Worm (Caenorhabditis elegans) whole organism, early embryonic: ENCODE data around the gene F56D6.13.

Experiments used
- B0310.2 ChIP-seq: sonication (generic microtip); optimal IDR thresholded peaks from 2 replicates; lab custom pipeline; 2016; ENCODE audit warnings: mild to moderate bottlenecking, missing genetic modification characterization, missing compliant biosample characterization
- F13C5.2 ChIP-seq: sonication (generic microtip); optimal IDR thresholded peaks from 2 replicates; lab custom pipeline; 2017; ENCODE audit warnings: mild to moderate bottlenecking, missing genetic modification characterization, inconsistent platforms, missing compliant biosample characterization
- aly-1 ChIP-seq: sonication (generic microtip); optimal IDR thresholded peaks from 2 replicates; lab custom pipeline; 2016; ENCODE audit warnings: missing genetic modification characterization, missing compliant biosample characterization
- ama-1 ChIP-seq: fragments of 150-350 bp; optimal IDR thresholded peaks from 2 replicates; lab custom pipeline; 2014
- ceh-13 ChIP-seq: fragments of 200-800 bp; sonication (Bioruptor generic); optimal IDR thresholded peaks from 2 replicates; lab custom pipeline; 2018; ENCODE audit warnings: mild to moderate bottlenecking, missing genetic modification characterization, missing compliant biosample characterization
- ceh-36 ChIP-seq: sonication (generic microtip); optimal IDR thresholded peaks from 2 replicates; lab custom pipeline; 2016; ENCODE audit warnings: missing genetic modification characterization, inconsistent platforms, missing compliant biosample characterization
- ets-7 ChIP-seq: sonication (generic microtip); optimal IDR thresholded peaks from 2 replicates; lab custom pipeline; 2016; ENCODE audit warnings: missing genotype, missing genetic modification characterization, missing compliant biosample characterization
- flt-1 ChIP-seq: fragments of 200-800 bp; sonication (Bioruptor generic); IDR thresholded peaks from 2 replicates; pipeline ENCODE4 v1.3.6; 2022; ENCODE audit warnings: missing genetic modification characterization, missing compliant biosample characterization
- hmbx-1 ChIP-seq: sonication (generic microtip); optimal IDR thresholded peaks from 2 replicates; lab custom pipeline; 2016; ENCODE audit warnings: mild to moderate bottlenecking, missing genetic modification characterization, missing compliant biosample characterization
- hmg-4 ChIP-seq: fragments of 200-800 bp; sonication (Bioruptor generic); optimal IDR thresholded peaks from 2 replicates; lab custom pipeline; 2018; ENCODE audit warnings: mild to moderate bottlenecking, missing genetic modification characterization, missing compliant biosample characterization
- hnd-1 ChIP-seq: sonication (generic microtip); optimal IDR thresholded peaks from 2 replicates; lab custom pipeline; 2016; ENCODE audit warnings: missing genetic modification characterization, missing compliant biosample characterization
- pes-1 ChIP-seq: fragments of 200-800 bp; sonication (Bioruptor generic); IDR thresholded peaks from 2 replicates; pipeline ENCODE4 v1.3.6; 2022; ENCODE audit warnings: missing genetic modification reagents, missing genetic modification characterization, missing compliant biosample characterization
- scrt-1 ChIP-seq: fragments of 200-800 bp; sonication (Bioruptor generic); IDR thresholded peaks from 2 replicates; pipeline ENCODE4 v1.3.6; 2022; ENCODE audit warnings: missing genetic modification characterization, missing compliant biosample characterization
- sea-1 ChIP-seq: fragments of 200-800 bp; sonication (Bioruptor generic); conservative IDR thresholded peaks from 2 replicates; pipeline ENCODE4 v1.3.6; 2022; ENCODE audit warnings: missing genetic modification characterization, missing compliant biosample characterization
- tbx-11 ChIP-seq: fragments of 200-800 bp; sonication (Bioruptor generic); IDR thresholded peaks from 2 replicates; pipeline ENCODE4 v1.3.6; 2022; ENCODE audit warnings: missing genetic modification characterization, missing compliant biosample characterization
- tbx-37 ChIP-seq: fragments of 200-800 bp; sonication (Bioruptor generic); conservative IDR thresholded peaks from 2 replicates; pipeline ENCODE4 v1.3.6; 2022; ENCODE audit warnings: missing genetic modification reagents, missing genetic modification characterization, missing compliant biosample characterization
- tra-4 ChIP-seq: sonication (generic microtip); optimal IDR thresholded peaks from 2 replicates; lab custom pipeline; 2017; ENCODE audit warnings: missing genetic modification characterization, missing compliant biosample characterization

F56D6.13 gene

ce11 chrIV:3881119-3881518 is 28.1 kb upstream of the F56D6.13 start, which contains the start of the genes F37C4.8 and oac-23:
TSS of gene F37C4.8 (minus strand) at chrIV:3881219.
TSS of gene oac-23 (plus strand) at chrIV:3881441.
- TF ChIP-seq pes-1, result no peak

- TF ChIP-seq aly-1 (tag; lab: Kevin White, UChicago), result no peak
- TF ChIP-seq scrt-1, result no peak
- no peak for TF ChIP-seq hmg-4 (GFP tag; lab: Kevin White, UChicago)
- no peak for TF ChIP-seq tra-4 (tag; lab: Kevin White, UChicago)
- no peak for TF ChIP-seq ama-1 (lab: Kevin White, UChicago)
- no peak for TF ChIP-seq ets-7 (tag; lab: Kevin White, UChicago)
- TF ChIP-seq hmbx-1 (tag; lab: Kevin White, UChicago), result no peak
- TF ChIP-seq flt-1 (GFP tag; lab: Robert Waterston, UW), result no peak
- TF ChIP-seq sea-1 (GFP tag; lab: Robert Waterston, UW), result no peak
- no peak for TF ChIP-seq tbx-11 (GFP tag; lab: Robert Waterston, UW)
- TF ChIP-seq F13C5.2, result no peak
- no peak for TF ChIP-seq pes-1
- TF ChIP-seq ceh-13, result no peak
- no peak for TF ChIP-seq hnd-1
- no peak for TF ChIP-seq B0310.2 (tag; lab: Kevin White, UChicago)
- no peak for TF ChIP-seq tbx-37 (GFP tag; lab: Robert Waterston, UW)
Observed at ce11 chrIV:3885369-3885768, 23.8 kb upstream of the F56D6.13 start, which contains the start of gene oac-22. TSS of gene oac-22 (plus strand) at chrIV:3885669.

- TF ChIP-seq hnd-1, result no peak
Observed at ce11 chrIV:3888963-3889362, 20.3 kb upstream of the F56D6.13 start, which contains the start of gene oac-21. TSS of gene oac-21 (plus strand) at chrIV:3889263.

- TF ChIP-seq ceh-36, result no peak
- no peak for TF ChIP-seq flt-1 (GFP tag; lab: Robert Waterston, UW)
- no peak for TF ChIP-seq hmg-4 (GFP tag; lab: Kevin White, UChicago)
- no peak for TF ChIP-seq aly-1 (tag; lab: Kevin White, UChicago)
- no peak for TF ChIP-seq pes-1
- TF ChIP-seq tbx-37 (GFP tag; lab: Robert Waterston, UW), result no peak
- TF ChIP-seq hmbx-1 (tag; lab: Kevin White, UChicago), result no peak
- TF ChIP-seq ama-1 (lab: Kevin White, UChicago), result no peak
- no peak for TF ChIP-seq tbx-11 (GFP tag; lab: Robert Waterston, UW)
- no peak for TF ChIP-seq scrt-1
- TF ChIP-seq B0310.2 (tag; lab: Kevin White, UChicago), result no peak
- TF ChIP-seq sea-1 (GFP tag; lab: Robert Waterston, UW), result no peak
- no peak for TF ChIP-seq F13C5.2
- TF ChIP-seq ets-7 (tag; lab: Kevin White, UChicago), result no peak
- no peak for TF ChIP-seq ceh-13
- no peak for TF ChIP-seq tra-4 (tag; lab: Kevin White, UChicago)
- no peak for TF ChIP-seq hnd-1
Observed at ce11 chrIV:3892027-3892426, 17.2 kb upstream of the F56D6.13 start, which contains the start of gene F56D6.9. TSS of gene F56D6.9 (plus strand) at chrIV:3892327.

- TF ChIP-seq aly-1 (tag; lab: Kevin White, UChicago) (no peak), ceh-36 (no peak), hmbx-1 (tag; lab: Kevin White, UChicago) (no peak), flt-1 (GFP tag; lab: Robert Waterston, UW) (no peak), F13C5.2 (no peak), pes-1 (no peak), sea-1 (GFP tag; lab: Robert Waterston, UW) (no peak), B0310.2 (tag; lab: Kevin White, UChicago) (no peak), ets-7 (tag; lab: Kevin White, UChicago) (no peak), scrt-1 (no peak), hmg-4 (GFP tag; lab: Kevin White, UChicago) (no peak), tra-4 (tag; lab: Kevin White, UChicago) (no peak), tbx-11 (GFP tag; lab: Robert Waterston, UW) (no peak), ceh-13 (no peak), tbx-37 (GFP tag; lab: Robert Waterston, UW) (no peak), ama-1 (lab: Kevin White, UChicago) (no peak), hnd-1 (no peak)
Observed at ce11 chrIV:3894004-3894480, 15.2 kb upstream of the F56D6.13 start, which contains the start of gene F56D6.8. TSS of gene F56D6.8 (minus strand) at chrIV:3894430.

- no peak for TF ChIP-seq tra-4 (tag; lab: Kevin White, UChicago)
- no peak for TF ChIP-seq hmbx-1 (tag; lab: Kevin White, UChicago)
- TF ChIP-seq B0310.2 (tag; lab: Kevin White, UChicago), result no peak
- no peak for TF ChIP-seq tbx-11 (GFP tag; lab: Robert Waterston, UW)
- no peak for TF ChIP-seq ceh-13
- no peak for TF ChIP-seq ama-1 (lab: Kevin White, UChicago)
- TF ChIP-seq ets-7 (tag; lab: Kevin White, UChicago), result no peak
- no peak for TF ChIP-seq sea-1 (GFP tag; lab: Robert Waterston, UW)
- TF ChIP-seq hmg-4 (GFP tag; lab: Kevin White, UChicago), result no peak
- no peak for TF ChIP-seq tbx-37 (GFP tag; lab: Robert Waterston, UW)
Observed at ce11 chrIV:3894770-3895169, 14.4 kb upstream of the F56D6.13 start, which contains the start of gene dct-8. TSS of gene dct-8 (plus strand) at chrIV:3895070.

ce11 chrIV:3899719-3900554 is 9.3 kb upstream of the F56D6.13 start, which contains the start of gene srz-62:
TSS of gene srz-62 (plus strand) at chrIV:3900504.
- no peak for TF ChIP-seq hnd-1
- no peak for TF ChIP-seq B0310.2 (tag; lab: Kevin White, UChicago)
- TF ChIP-seq F13C5.2, result no peak
